Fruit fly (Drosophila melanogaster): Measurements from ENCODE around the gene CG8360.

DNA sequence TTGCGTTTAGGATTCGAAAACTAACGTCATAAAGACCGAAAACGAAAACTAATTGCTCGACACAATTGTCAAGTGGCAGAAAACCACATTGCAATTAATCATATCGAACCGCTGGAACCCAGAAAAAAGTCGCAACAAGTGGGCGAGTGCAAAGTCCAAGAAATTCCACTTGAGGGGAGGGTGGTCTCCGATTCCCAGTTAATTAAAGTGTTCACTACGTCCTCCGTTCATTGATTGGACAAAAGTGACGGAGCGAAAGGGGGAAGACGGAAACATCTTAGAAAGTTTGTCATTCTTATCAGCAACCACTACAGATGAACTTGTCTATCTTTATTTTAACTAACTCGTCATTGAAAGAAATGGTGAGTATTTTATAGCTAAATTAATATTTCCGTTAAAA is 10.2 kb upstream of the CG8360 start:
- TF ChIP-seq CTCF (optimal IDR thresholded peaks at IDR 0.05) = no peak
- TF ChIP-seq CG8478 (optimal IDR thresholded peaks at IDR 0.05) = no peak

Measured in S2 (cell line).